Fruit fly (Drosophila melanogaster) ovary, adult (tissue): ENCODE results near the gene RpS2.

ENCODE experiments used
- CG17801 ChIP-seq: fragments of 200-800 bp; optimal IDR thresholded peaks from 2 replicates; lab custom pipeline; 2019; ENCODE audit warnings: missing biosample characterization, mild to moderate bottlenecking, missing genetic modification characterization, moderate library complexity; ENCODE audit not compliant: partially characterized antibody

RpS2 gene

dm6 chr2L:9911783-9912182, 14.4 kb upstream of the RpS2 start:
- no peak for TF ChIP-seq CG17801 (GFP tag; lab: Kevin White, UChicago)

DNA sequence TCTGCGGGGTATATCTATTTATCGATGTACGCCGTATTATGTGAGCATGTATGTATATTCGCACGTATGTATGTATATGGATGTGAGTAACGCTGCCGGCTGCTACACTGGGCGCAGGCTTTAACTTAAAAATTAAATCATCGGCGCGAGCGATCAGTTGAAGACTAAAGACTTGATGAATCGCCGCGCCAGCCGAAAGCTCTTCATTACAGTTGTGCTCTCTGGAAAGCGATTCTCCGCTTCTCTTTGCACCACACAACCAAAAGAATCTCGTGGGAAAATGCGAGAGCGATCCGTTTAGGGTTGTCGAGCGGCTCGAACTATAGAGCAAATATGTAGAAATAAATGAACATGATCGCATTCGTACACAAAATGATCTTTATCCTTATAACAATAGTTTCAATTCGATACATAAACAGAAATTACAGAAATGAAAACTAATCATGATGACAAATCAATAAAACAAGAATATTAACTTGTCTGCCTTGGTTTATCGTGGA, 11.2 kb upstream of the RpS2 start, which contains the start of gene CG13124:
CG13124 (minus strand) TSS at position 166 of the 500 bp plus-strand sequence.
- peak; percentile 18 for TF ChIP-seq CG17801 (GFP tag; lab: Kevin White, UChicago)

DNA sequence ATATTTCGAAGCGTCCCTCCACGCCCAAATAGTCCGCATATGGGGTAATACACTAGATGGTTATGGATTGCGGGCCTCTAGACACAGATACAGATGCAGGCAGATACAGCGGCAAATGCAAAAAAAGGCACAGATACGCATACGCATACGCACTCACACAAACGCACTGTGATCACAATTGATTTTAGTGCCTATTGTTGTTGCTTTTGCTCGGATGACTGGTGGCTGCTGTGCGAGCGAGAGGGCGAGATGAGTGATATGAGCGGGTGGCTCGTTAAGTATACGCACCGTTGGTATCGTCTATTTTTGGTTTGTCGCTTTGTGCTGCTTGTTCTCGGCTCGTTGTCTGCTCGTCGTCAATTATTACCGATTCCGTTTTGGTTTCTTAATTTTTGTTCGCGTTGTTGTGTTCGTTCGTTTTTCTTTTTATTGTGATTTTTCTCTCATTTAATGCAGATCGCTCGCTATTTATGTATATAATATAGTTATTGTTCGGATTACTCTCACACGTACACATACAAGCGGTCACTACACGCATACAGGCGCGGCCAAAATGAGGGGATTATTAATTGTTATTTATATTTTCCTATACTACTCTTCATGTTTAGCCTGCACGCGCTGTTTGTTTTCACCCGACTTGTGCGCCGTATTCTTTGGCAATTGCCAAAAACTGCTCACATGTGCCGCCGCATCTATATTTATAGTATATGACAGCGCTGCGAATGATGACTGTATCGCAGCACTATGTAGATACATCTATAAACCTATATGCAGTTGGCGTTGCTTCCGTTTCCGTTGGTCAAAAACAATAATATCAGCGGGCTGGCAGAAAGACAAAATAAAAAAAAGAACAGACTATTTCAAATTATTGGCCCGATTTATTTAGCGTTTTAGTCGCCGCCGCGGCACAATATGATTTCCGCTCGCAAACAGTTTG, 10.2 kb upstream of the RpS2 start:
- TF ChIP-seq CG17801 (GFP tag; lab: Kevin White, UChicago), result no peak

DNA sequence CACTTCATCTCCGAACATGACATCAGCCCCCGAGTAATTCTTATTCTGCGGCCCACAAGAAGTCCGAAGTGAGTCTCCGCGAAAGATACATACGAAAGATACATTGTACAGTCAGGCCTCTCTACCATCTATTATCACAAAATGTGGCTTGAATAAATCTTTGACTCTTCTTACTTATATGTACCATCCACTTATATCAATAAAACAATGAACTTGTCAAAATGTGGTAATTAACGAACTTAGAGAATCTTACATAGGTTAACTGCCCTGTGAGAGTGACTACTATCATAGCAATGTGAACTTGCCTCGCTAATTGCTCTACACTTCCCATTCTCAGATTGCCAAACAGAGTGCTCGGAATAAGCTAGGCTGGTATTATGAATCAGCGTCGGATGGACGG, 9.3 kb upstream of the RpS2 start:
- no peak for TF ChIP-seq CG17801 (GFP tag; lab: Kevin White, UChicago)

dm6 chr2L:9903028-9903427, 5.7 kb upstream of the RpS2 start, which contains the start of gene Muc30E:
Gene Muc30E, minus strand, starts transcription at chr2L:9903128.
- TF ChIP-seq CG17801 (GFP tag; lab: Kevin White, UChicago), result no peak

DNA sequence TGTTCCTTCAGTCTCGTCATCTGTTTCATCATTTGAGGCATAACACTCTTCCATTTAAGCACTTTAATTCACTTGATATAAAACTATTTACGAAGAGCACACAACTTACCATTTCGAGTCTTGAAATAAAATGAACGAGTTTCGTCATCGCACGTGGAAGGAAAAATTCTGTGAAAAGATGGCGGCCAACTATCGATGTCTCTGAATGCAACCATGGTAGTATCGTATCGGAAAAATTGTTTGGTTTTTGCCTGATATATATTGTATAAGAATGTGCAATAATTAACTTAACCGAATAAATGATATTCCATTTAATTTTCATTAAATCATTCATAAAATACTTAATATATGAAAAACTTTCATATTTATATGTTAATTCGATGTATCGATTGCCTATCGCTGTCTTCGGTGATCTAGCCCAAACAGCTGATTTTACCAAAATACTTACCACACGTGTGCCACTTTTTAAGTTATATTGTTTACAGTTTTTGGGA, 2.4 kb downstream of the RpS2 start, which contains the start of gene Bka:
Bka (plus strand) TSS at position 417 of the 494 bp plus-strand sequence.
- TF ChIP-seq CG17801 (GFP tag; lab: Kevin White, UChicago), result peak; percentile 86

- no peak for TF ChIP-seq CG17801 (GFP tag; lab: Kevin White, UChicago)
Measured at dm6 chr2L:9894193-9894592, 3.2 kb downstream of the RpS2 start.

dm6 chr2L:9893183-9893582, 4.2 kb downstream of the RpS2 start, which contains the start of gene mtDNA-helicase:
Gene mtDNA-helicase, minus strand, starts transcription at chr2L:9893446.
- no peak for TF ChIP-seq CG17801 (GFP tag; lab: Kevin White, UChicago)

dm6 chr2L:9890576-9890975, 6.8 kb downstream of the RpS2 start, which contains the start of the genes CG34183 and CG4537:
Gene CG34183, minus strand, starts transcription at chr2L:9890772.
Gene CG4537, plus strand, starts transcription at chr2L:9890885.
- peak; percentile 71 for TF ChIP-seq CG17801 (GFP tag; lab: Kevin White, UChicago)

DNA sequence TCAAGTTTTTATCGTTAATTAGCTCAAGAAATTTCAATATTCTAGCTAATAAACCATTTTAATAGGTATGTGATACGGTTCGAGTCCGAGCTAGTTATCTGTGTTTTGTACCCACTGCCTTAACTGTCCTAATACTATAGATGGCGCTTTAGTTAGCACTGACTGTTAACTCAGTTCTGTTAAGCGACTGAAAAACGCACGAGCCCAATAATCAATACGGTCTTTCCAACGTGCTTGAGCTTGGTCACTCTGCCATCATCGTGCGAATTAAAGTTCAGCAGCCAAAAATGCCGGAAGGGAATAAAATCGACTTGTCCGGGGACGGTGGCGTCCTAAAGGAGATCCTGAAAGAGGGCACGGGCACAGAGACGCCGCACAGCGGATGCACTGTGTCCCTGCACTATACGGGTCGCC, 9.5 kb downstream of the RpS2 start, which contains the start of gene Fkbp59:
Fkbp59 (plus strand) TSS at position 150 of the 414 bp plus-strand sequence.
- no peak for TF ChIP-seq CG17801 (GFP tag; lab: Kevin White, UChicago)

dm6 chr2L:9886086-9886485, 11.3 kb downstream of the RpS2 start, which contains the start of gene nAChRalpha6:
Gene nAChRalpha6, minus strand, starts transcription at chr2L:9886250.
- TF ChIP-seq CG17801 (GFP tag; lab: Kevin White, UChicago), result no peak

DNA sequence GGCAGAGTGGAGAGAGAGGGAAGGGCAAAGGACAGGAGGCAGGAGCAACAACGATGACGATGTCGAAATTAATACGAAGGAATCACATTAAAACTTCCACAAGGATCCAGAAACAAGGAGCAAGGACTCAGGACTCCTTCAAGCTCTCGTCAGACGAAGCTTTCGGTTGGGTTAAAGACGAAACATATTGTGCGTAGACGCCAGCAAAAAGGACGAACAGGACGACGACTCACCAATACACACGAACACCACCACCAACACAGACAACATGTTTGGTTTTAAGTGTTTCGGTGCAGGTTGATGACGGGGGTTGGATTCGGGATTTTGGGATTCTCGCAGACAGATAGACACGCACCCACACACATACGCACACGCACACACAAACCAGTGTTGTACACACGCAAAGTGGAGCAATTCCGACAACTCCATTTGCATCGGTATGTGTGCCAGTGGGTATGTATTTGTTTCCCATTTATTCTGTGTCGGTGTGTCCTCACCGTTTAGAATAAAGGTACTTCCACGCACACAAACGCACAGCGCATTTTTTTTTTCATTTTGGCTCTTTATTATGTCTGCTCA, 14.9 kb downstream of the RpS2 start:
- TF ChIP-seq CG17801 (GFP tag; lab: Kevin White, UChicago), result no peak

dm6 chr2L:9864337-9864736, 33.0 kb downstream of the RpS2 start:
- TF ChIP-seq CG17801 (GFP tag; lab: Kevin White, UChicago), result no peak

DNA sequence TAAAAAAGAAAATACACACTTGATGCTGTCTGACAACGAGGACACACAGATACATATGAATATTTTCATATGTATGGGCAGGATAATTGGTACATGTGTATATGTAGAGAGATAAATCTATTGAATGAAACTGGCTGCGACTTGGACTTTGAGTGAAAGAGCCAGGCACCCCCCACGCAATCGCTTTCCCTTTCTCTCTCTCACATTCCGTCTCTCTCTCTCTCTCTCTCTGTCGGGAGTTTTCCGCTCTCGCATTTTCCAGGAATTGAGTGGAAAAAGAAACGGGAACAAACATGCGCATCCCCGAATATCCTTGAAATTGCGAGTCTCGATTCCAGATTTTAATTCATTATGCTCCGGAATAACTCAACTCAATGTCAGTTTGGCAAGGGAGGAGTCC, 33.9 kb downstream of the RpS2 start:
- TF ChIP-seq CG17801 (GFP tag; lab: Kevin White, UChicago), result no peak

- no peak for TF ChIP-seq CG17801 (GFP tag; lab: Kevin White, UChicago)
Measured at dm6 chr2L:9862964-9863363, 34.4 kb downstream of the RpS2 start.
